Worm (Caenorhabditis elegans): ENCODE data around the gene tric-1B.1.

The tric-1B.1 gene

ce11 chrII:12222524-12222923, 43.5 kb downstream of the tric-1B.1 start (continued):
- peak; percentile 96 for TF ChIP-seq nfya-1 (tag; optimal IDR thresholded peaks at IDR 0.05)
- no peak for TF ChIP-seq sox-2 (GFP tag; IDR thresholded peaks at IDR 0.05)
- TF ChIP-seq npax-4 (tag; optimal IDR thresholded peaks at IDR 0.05): no peak
- TF ChIP-seq fax-1 (tag; optimal IDR thresholded peaks at IDR 0.05): no peak
- TF ChIP-seq pros-1 (tag; optimal IDR thresholded peaks at IDR 0.05): peak; percentile 88
- no peak for TF ChIP-seq ceh-9 (tag; optimal IDR thresholded peaks at IDR 0.05)
- peak; percentile 78 for TF ChIP-seq hlh-30 (tag; optimal IDR thresholded peaks at IDR 0.05; ENCODE audit: insufficient read depth)
- TF ChIP-seq ama-1 (optimal IDR thresholded peaks at IDR 0.05): no peak
- TF ChIP-seq dmd-4 (tag; optimal IDR thresholded peaks at IDR 0.05; ENCODE audit: borderline replicate concordance): peak; percentile 22
- TF ChIP-seq che-1 (tag; optimal IDR thresholded peaks at IDR 0.05): no peak
- TF ChIP-seq ceh-22 (tag; optimal IDR thresholded peaks at IDR 0.05): no peak
- TF ChIP-seq hlh-15 (tag; optimal IDR thresholded peaks at IDR 0.05): no peak
- TF ChIP-seq K09A11.1 (tag; optimal IDR thresholded peaks at IDR 0.05; ENCODE audit: insufficient read depth): peak; percentile 74
- TF ChIP-seq C38D4.7 (GFP tag; optimal IDR thresholded peaks at IDR 0.05): no peak
- no peak for TF ChIP-seq gmeb-2 (tag; optimal IDR thresholded peaks at IDR 0.05)
- TF ChIP-seq pax-1 (tag; optimal IDR thresholded peaks at IDR 0.05): no peak
- TF ChIP-seq sox-4 (tag; optimal IDR thresholded peaks at IDR 0.05): no peak
- TF ChIP-seq F13H6.1 (tag; optimal IDR thresholded peaks at IDR 0.05): peak; percentile 66
- peak; percentile 35 for TF ChIP-seq hlh-6 (tag; optimal IDR thresholded peaks at IDR 0.05)
- peak; percentile 83 for TF ChIP-seq rnt-1 (tag; optimal IDR thresholded peaks at IDR 0.05)
- TF ChIP-seq T23F11.4 (GFP tag; optimal IDR thresholded peaks at IDR 0.05): no peak
- no peak for TF ChIP-seq pag-3 (tag; optimal IDR thresholded peaks at IDR 0.05; ENCODE audit: borderline replicate concordance)
- peak; percentile 77 for TF ChIP-seq sdc-2 (tag; optimal IDR thresholded peaks at IDR 0.05)
- TF ChIP-seq unc-3 (GFP tag; conservative IDR thresholded peaks at IDR 0.05): no peak
- no peak for TF ChIP-seq unc-3 (tag; optimal IDR thresholded peaks at IDR 0.05)
- peak; percentile 92 for TF ChIP-seq ceh-18 (tag; optimal IDR thresholded peaks at IDR 0.05)
- peak; percentile 88 for TF ChIP-seq ref-2 (tag; optimal IDR thresholded peaks at IDR 0.05)
- TF ChIP-seq K02D7.2 (tag; optimal IDR thresholded peaks at IDR 0.05): no peak
- TF ChIP-seq ceh-30 (tag; optimal IDR thresholded peaks at IDR 0.05): no peak
- peak; percentile 51 for TF ChIP-seq unc-42 (tag; optimal IDR thresholded peaks at IDR 0.05)
- no peak for TF ChIP-seq ttx-3 (tag; optimal IDR thresholded peaks at IDR 0.05)
- TF ChIP-seq mec-3 (tag; optimal IDR thresholded peaks at IDR 0.05; ENCODE audit: borderline replicate concordance): no peak
- no peak for TF ChIP-seq ztf-16 (tag; optimal IDR thresholded peaks at IDR 0.05)
- no peak for TF ChIP-seq nhr-11 (tag; optimal IDR thresholded peaks at IDR 0.05)
- TF ChIP-seq unc-86 (tag; optimal IDR thresholded peaks at IDR 0.05): no peak
- no peak for TF ChIP-seq pha-4 (tag; optimal IDR thresholded peaks at IDR 0.05)
- TF ChIP-seq pqm-1 (tag; optimal IDR thresholded peaks at IDR 0.05): no peak
- TF ChIP-seq hlh-13 (GFP tag; optimal IDR thresholded peaks at IDR 0.05): no peak
- TF ChIP-seq lim-6 (tag; optimal IDR thresholded peaks at IDR 0.05): no peak
- TF ChIP-seq ceh-24 (tag; optimal IDR thresholded peaks at IDR 0.05): no peak
- no peak for TF ChIP-seq fkh-10 (GFP tag; optimal IDR thresholded peaks at IDR 0.05)
- TF ChIP-seq ets-4 (tag; optimal IDR thresholded peaks at IDR 0.05): peak; percentile 18
- no peak for TF ChIP-seq fkh-6 (tag; optimal IDR thresholded peaks at IDR 0.05)
- peak; percentile 64 for TF ChIP-seq dve-1 (tag; optimal IDR thresholded peaks at IDR 0.05)
- peak; percentile 46 for TF ChIP-seq ceh-14 (tag; optimal IDR thresholded peaks at IDR 0.05)

ce11 chrII:12214562-12214961, 51.5 kb downstream of the tric-1B.1 start:
- TF ChIP-seq tbx-7 (tag; optimal IDR thresholded peaks at IDR 0.05): no peak
- no peak for TF ChIP-seq eyg-1 (tag; optimal IDR thresholded peaks at IDR 0.05)
- TF ChIP-seq ceh-19 (GFP tag; optimal IDR thresholded peaks at IDR 0.05): no peak
- TF ChIP-seq ceh-9 (tag; optimal IDR thresholded peaks at IDR 0.05): no peak
- no peak for TF ChIP-seq sox-2 (GFP tag; IDR thresholded peaks at IDR 0.05)
- TF ChIP-seq ahr-1 (tag; optimal IDR thresholded peaks at IDR 0.05): no peak
- no peak for TF ChIP-seq ceh-31 (tag; optimal IDR thresholded peaks at IDR 0.05)
